Fruit fly (Drosophila melanogaster) whole organism: ENCODE measurements around the gene CG11658.

ENCODE experiments used
- Dll ChIP-seq: fragments of >200 bp; optimal IDR thresholded peaks from 2 replicates; lab custom pipeline; 2017
- psq ChIP-seq: fragments of >200 bp; optimal IDR thresholded peaks from 2 replicates; lab custom pipeline; 2017

- TF ChIP-seq Dll (lab: Kevin White, UChicago) (no peak), psq (lab: Kevin White, UChicago) (no peak)
Observed at dm6 chr3L:11678313-11678817, 30.0 kb downstream of the CG11658 start.
